Worm (Caenorhabditis elegans): ENCODE data around the gene col-142.

ce11 chrV:6854711-6855110 lies 23.7 kb downstream of the col-142 start, which contains the start of gene gpa-10:
- TF ChIP-seq aly-1 (tag; optimal IDR thresholded peaks at IDR 0.05) (no peak), ama-1 (optimal IDR thresholded peaks at IDR 0.05) (no peak), ceh-13 (GFP tag; optimal IDR thresholded peaks at IDR 0.05) (no peak), ceh-36 (tag; optimal IDR thresholded peaks at IDR 0.05) (no peak), F13C5.2 (tag; optimal IDR thresholded peaks at IDR 0.05) (no peak), B0310.2 (tag; optimal IDR thresholded peaks at IDR 0.05) (no peak), tra-4 (tag; optimal IDR thresholded peaks at IDR 0.05) (no peak), tbx-37 (GFP tag; conservative IDR thresholded peaks at IDR 0.05) (no peak), scrt-1 (GFP tag; IDR thresholded peaks at IDR 0.05) (no peak), flt-1 (GFP tag; IDR thresholded peaks at IDR 0.05) (no peak), hnd-1 (tag; optimal IDR thresholded peaks at IDR 0.05) (no peak), hmg-4 (GFP tag; optimal IDR thresholded peaks at IDR 0.05) (no peak), hmbx-1 (tag; optimal IDR thresholded peaks at IDR 0.05) (no peak), ets-7 (tag; optimal IDR thresholded peaks at IDR 0.05) (no peak)
